Worm (Caenorhabditis elegans) whole organism, L2 larva: ENCODE measurements around the gene mtm-5.

Source experiments
- alr-1 ChIP-seq: fragments of 150-350 bp; optimal IDR thresholded peaks from 2 replicates; lab custom pipeline; 2014; ENCODE audit warnings: missing biosample characterization, missing genetic modification characterization
- ama-1 ChIP-seq: fragments of 150-350 bp; optimal IDR thresholded peaks from 2 replicates; lab custom pipeline; 2018; ENCODE audit warnings: inconsistent platforms
- elt-3 ChIP-seq: sonication (generic microtip); optimal IDR thresholded peaks from 2 replicates; lab custom pipeline; 2017; ENCODE audit warnings: missing biosample characterization, missing genetic modification characterization
- nhr-11 ChIP-seq: fragments of 150-350 bp; optimal IDR thresholded peaks from 2 replicates; lab custom pipeline; 2014; ENCODE audit warnings: missing biosample characterization, missing genetic modification characterization
- nhr-12 ChIP-seq: fragments of 150-350 bp; optimal IDR thresholded peaks from 2 replicates; lab custom pipeline; 2014; ENCODE audit warnings: missing biosample characterization, missing genetic modification characterization
- nhr-6 ChIP-seq: fragments of 150-350 bp; optimal IDR thresholded peaks from 2 replicates; lab custom pipeline; 2014; ENCODE audit warnings: missing biosample characterization, missing genetic modification characterization
- unc-62 ChIP-seq: fragments of 150-350 bp; optimal IDR thresholded peaks from 2 replicates; lab custom pipeline; 2014; ENCODE audit warnings: missing biosample characterization, missing genetic modification reagents, missing genetic modification characterization

- no peak for TF ChIP-seq alr-1 (tag; lab: Kevin White, UChicago)
- TF ChIP-seq elt-3 (tag; lab: Kevin White, UChicago) = no peak
- no peak for TF ChIP-seq ama-1 (lab: Kevin White, UChicago)
- TF ChIP-seq nhr-12 = no peak
- TF ChIP-seq unc-62 (GFP tag; lab: Kevin White, UChicago) = no peak
- TF ChIP-seq nhr-11 = no peak
- TF ChIP-seq nhr-6 (tag; lab: Kevin White, UChicago) = no peak
These were observed 24.9 kb downstream of the mtm-5 start for ce11 chrX:5218323-5218722.
